Fruit fly (Drosophila melanogaster) whole organism, embryonic: ENCODE measurements around the gene CG10337.

Experiments used
- Atf-2 ChIP-seq: fragments of 200-800 bp; sonication (Bioruptor generic); optimal IDR thresholded peaks from 2 replicates; lab custom pipeline; 2016; ENCODE audit warnings: missing biosample characterization, missing genetic modification characterization
- Bteb2 ChIP-seq: fragments of 200-800 bp; sonication (Bioruptor generic); optimal IDR thresholded peaks from 2 replicates; lab custom pipeline; 2016; ENCODE audit warnings: missing biosample characterization, missing genetic modification characterization
- CG10209 ChIP-seq: fragments of 200-800 bp; sonication (Bioruptor generic); optimal IDR thresholded peaks from 3 replicates; lab custom pipeline; 2017; ENCODE audit warnings: missing biosample characterization, mild to moderate bottlenecking, missing genetic modification characterization, missing genetic modification reagents
- CG1024 ChIP-seq: fragments of 200-800 bp; sonication (Bioruptor generic); IDR thresholded peaks from 2 replicates; pipeline ENCODE4 v1.3.6; 2022; ENCODE audit warnings: missing biosample characterization, missing genetic modification characterization
- CG10565 ChIP-seq: fragments of 200-800 bp; sonication (Bioruptor generic); optimal IDR thresholded peaks from 3 replicates; lab custom pipeline; 2016; ENCODE audit warnings: missing biosample characterization, mild to moderate bottlenecking, missing genetic modification characterization
- CG10959 ChIP-seq: fragments of 200-800 bp; sonication (Bioruptor generic); IDR thresholded peaks from 2 replicates; pipeline ENCODE4 v1.3.6; 2022; ENCODE audit warnings: missing biosample characterization, missing genetic modification characterization
- CG11723 ChIP-seq: fragments of 200-800 bp; sonication (Bioruptor generic); optimal IDR thresholded peaks from 2 replicates; lab custom pipeline; 2017; ENCODE audit warnings: missing biosample characterization, mild to moderate bottlenecking, missing genetic modification characterization
- CG12155 ChIP-seq: fragments of 200-800 bp; sonication (Bioruptor generic); optimal IDR thresholded peaks from 3 replicates; lab custom pipeline; 2016; ENCODE audit warnings: missing biosample characterization, missing genetic modification characterization
- CG14710 ChIP-seq: fragments of 200-800 bp; sonication (Bioruptor generic); optimal IDR thresholded peaks from 3 replicates; lab custom pipeline; 2019; ENCODE audit warnings: missing biosample characterization, mild to moderate bottlenecking, missing genetic modification characterization, moderate library complexity
- CG2120 ChIP-seq: fragments of 200-800 bp; sonication (Bioruptor generic); optimal IDR thresholded peaks from 3 replicates; lab custom pipeline; 2016; ENCODE audit warnings: missing biosample characterization, missing genetic modification characterization
- CG2199 ChIP-seq: fragments of 200-800 bp; sonication (Bioruptor generic); IDR thresholded peaks from 3 replicates; pipeline ENCODE4 v1.3.6; 2022; ENCODE audit warnings: missing biosample characterization, missing genetic modification characterization
- CG4707 ChIP-seq: fragments of 200-800 bp; sonication (Bioruptor generic); optimal IDR thresholded peaks from 2 replicates; lab custom pipeline; 2018; ENCODE audit warnings: missing biosample characterization, mild to moderate bottlenecking, missing genetic modification characterization, moderate library complexity
- CG6254 ChIP-seq: fragments of 200-800 bp; sonication (Bioruptor generic); optimal IDR thresholded peaks from 3 replicates; lab custom pipeline; 2017; ENCODE audit warnings: mild to moderate bottlenecking, missing biosample characterization, missing genetic modification reagents, missing genetic modification characterization
- CG7963 ChIP-seq: fragments of 200-800 bp; sonication (Bioruptor generic); IDR thresholded peaks from 3 replicates; pipeline ENCODE4 v1.3.6; 2022; ENCODE audit warnings: missing biosample characterization, missing genetic modification characterization; ENCODE audit not compliant: partially characterized antibody
- CG8281 ChIP-seq: fragments of 200-800 bp; sonication (Bioruptor generic); optimal IDR thresholded peaks from 2 replicates; lab custom pipeline; 2018; ENCODE audit warnings: missing biosample characterization, mild to moderate bottlenecking, missing genetic modification characterization, moderate library complexity
- CG8944 ChIP-seq: fragments of 200-800 bp; sonication (Bioruptor generic); optimal IDR thresholded peaks from 3 replicates; lab custom pipeline; 2016; ENCODE audit warnings: missing biosample characterization, missing genetic modification characterization
- CTCF ChIP-seq: fragments of 200-800 bp; sonication (Bioruptor generic); optimal IDR thresholded peaks from 2 replicates; lab custom pipeline; 2017; ENCODE audit warnings: missing biosample characterization, mild to moderate bottlenecking, missing genetic modification characterization, moderate library complexity
- Dad ChIP-seq: fragments of 200-800 bp; sonication (Bioruptor generic); optimal IDR thresholded peaks from 3 replicates; lab custom pipeline; 2016; ENCODE audit warnings: missing biosample characterization, missing genetic modification characterization
- Dfd ChIP-seq, 2 experiments: fragments of >200 bp; optimal IDR thresholded peaks; 2 replicates each; lab custom pipeline; 2017; ENCODE audit warnings: missing biosample characterization in 2 of 2, missing genetic modification characterization in 2 of 2
- Doc2 ChIP-seq: fragments of 200-800 bp; sonication (Bioruptor generic); IDR thresholded peaks from 2 replicates; pipeline ENCODE4 v1.3.6; 2022; ENCODE audit warnings: missing biosample characterization, missing genetic modification characterization
- Drgx ChIP-seq: fragments of 200-800 bp; sonication (Bioruptor generic); IDR thresholded peaks from 2 replicates; pipeline ENCODE4 v1.3.6; 2022; ENCODE audit warnings: missing biosample characterization, missing genetic modification characterization
- E2f2 ChIP-seq: fragments of 200-800 bp; sonication (Bioruptor generic); IDR thresholded peaks from 2 replicates; pipeline ENCODE4 v1.3.6; 2022; ENCODE audit warnings: missing biosample characterization, missing genetic modification characterization
- Hmr ChIP-seq: fragments of 200-800 bp; sonication (Bioruptor generic); optimal IDR thresholded peaks from 3 replicates; lab custom pipeline; 2017; ENCODE audit warnings: mild to moderate bottlenecking, missing biosample characterization, missing genetic modification reagents, missing genetic modification characterization
- Meics ChIP-seq: fragments of 200-800 bp; sonication (Bioruptor generic); optimal IDR thresholded peaks from 2 replicates; lab custom pipeline; 2017; ENCODE audit warnings: missing biosample characterization, mild to moderate bottlenecking, missing genetic modification characterization
- Mrtf ChIP-seq: fragments of 200-800 bp; sonication (Bioruptor generic); IDR thresholded peaks from 3 replicates; pipeline ENCODE4 v1.3.6; 2022; ENCODE audit warnings: missing biosample characterization, missing genetic modification characterization
- Myb ChIP-seq: fragments of 200-800 bp; sonication (Bioruptor generic); optimal IDR thresholded peaks from 2 replicates; lab custom pipeline; 2016; ENCODE audit warnings: missing biosample characterization, missing genetic modification characterization
- Oaz ChIP-seq: fragments of 200-800 bp; sonication (Bioruptor generic); IDR thresholded peaks from 2 replicates; pipeline ENCODE4 v1.3.6; 2022; ENCODE audit warnings: missing biosample characterization, missing genetic modification characterization
- Opbp ChIP-seq: fragments of 200-800 bp; sonication (Bioruptor generic); IDR thresholded peaks from 3 replicates; pipeline ENCODE4 v1.3.6; 2022; ENCODE audit warnings: missing biosample characterization, missing genetic modification characterization; ENCODE audit not compliant: partially characterized antibody
- Optix ChIP-seq: fragments of 200-800 bp; sonication (Bioruptor generic); IDR thresholded peaks from 3 replicates; pipeline ENCODE4 v1.3.6; 2022; ENCODE audit warnings: missing biosample characterization, missing genetic modification characterization
- PHDP ChIP-seq: fragments of 200-800 bp; sonication (Bioruptor generic); optimal IDR thresholded peaks from 3 replicates; lab custom pipeline; 2018; ENCODE audit warnings: missing biosample characterization, mild to moderate bottlenecking, missing genetic modification characterization, moderate library complexity
- Poxn ChIP-seq: fragments of 200-800 bp; sonication (Bioruptor generic); IDR thresholded peaks from 2 replicates; pipeline ENCODE4 v1.3.6; 2022; ENCODE audit warnings: missing biosample characterization, missing genetic modification characterization
- Rx ChIP-seq: fragments of 200-800 bp; sonication (Bioruptor generic); IDR thresholded peaks from 2 replicates; pipeline ENCODE4 v1.3.6; 2022; ENCODE audit warnings: missing biosample characterization, missing genetic modification characterization
- az2 ChIP-seq: fragments of 200-800 bp; sonication (Bioruptor generic); optimal IDR thresholded peaks from 3 replicates; lab custom pipeline; 2016; ENCODE audit warnings: missing biosample characterization, missing genetic modification characterization
- cg ChIP-seq: fragments of 200-800 bp; sonication (Bioruptor generic); optimal IDR thresholded peaks from 3 replicates; lab custom pipeline; 2019; ENCODE audit warnings: missing biosample characterization, mild to moderate bottlenecking, missing genetic modification characterization, moderate library complexity
- chm ChIP-seq: fragments of 200-800 bp; sonication (Bioruptor generic); IDR thresholded peaks from 2 replicates; pipeline ENCODE4 v1.3.6; 2022; ENCODE audit warnings: missing biosample characterization, missing genetic modification characterization
- crol ChIP-seq: fragments of 200-800 bp; sonication (Bioruptor generic); IDR thresholded peaks from 2 replicates; pipeline ENCODE4 v1.3.6; 2022; ENCODE audit warnings: missing biosample characterization, missing genetic modification characterization
- ewg ChIP-seq: fragments of 200-800 bp; sonication (Bioruptor generic); optimal IDR thresholded peaks from 3 replicates; lab custom pipeline; 2017; ENCODE audit warnings: mild to moderate bottlenecking, missing biosample characterization, missing genetic modification reagents, missing genetic modification characterization
- gce ChIP-seq: fragments of 200-800 bp; sonication (Bioruptor generic); IDR thresholded peaks from 3 replicates; pipeline ENCODE4 v1.3.6; 2022; ENCODE audit warnings: missing biosample characterization, missing genetic modification characterization
- gem ChIP-seq: fragments of 200-800 bp; sonication (Bioruptor generic); optimal IDR thresholded peaks from 2 replicates; lab custom pipeline; 2019; ENCODE audit warnings: missing biosample characterization, mild to moderate bottlenecking, missing genetic modification characterization, moderate library complexity
- jumu ChIP-seq: fragments of 200-800 bp; sonication (Bioruptor generic); optimal IDR thresholded peaks from 3 replicates; lab custom pipeline; 2016; ENCODE audit warnings: missing biosample characterization, missing genetic modification characterization
- nerfin-1 ChIP-seq: fragments of 200-800 bp; sonication (Bioruptor generic); optimal IDR thresholded peaks from 3 replicates; lab custom pipeline; 2019; ENCODE audit warnings: missing biosample characterization, mild to moderate bottlenecking, missing genetic modification characterization, moderate library complexity
- org-1 ChIP-seq: fragments of 200-800 bp; sonication (Bioruptor generic); optimal IDR thresholded peaks from 2 replicates; lab custom pipeline; 2017; ENCODE audit warnings: missing biosample characterization, missing genetic modification characterization
- pita ChIP-seq: fragments of 200-800 bp; sonication (Bioruptor generic); optimal IDR thresholded peaks from 2 replicates; lab custom pipeline; 2017; ENCODE audit warnings: missing biosample characterization, mild to moderate bottlenecking, missing genetic modification characterization
- pros ChIP-seq: fragments of 200-800 bp; sonication (Bioruptor generic); optimal IDR thresholded peaks from 3 replicates; lab custom pipeline; 2019; ENCODE audit warnings: missing biosample characterization, mild to moderate bottlenecking, missing genetic modification characterization, moderate library complexity
- repo ChIP-seq: fragments of 200-800 bp; sonication (Bioruptor generic); optimal IDR thresholded peaks from 2 replicates; lab custom pipeline; 2016; ENCODE audit warnings: missing biosample characterization, missing genetic modification characterization
- sens ChIP-seq: fragments of 200-800 bp; sonication (Bioruptor generic); peaks from one replicate; lab custom pipeline; 2016; ENCODE audit warnings: missing biosample characterization, missing genetic modification characterization
- sqz ChIP-seq: fragments of 200-800 bp; sonication (Bioruptor generic); optimal IDR thresholded peaks from 3 replicates; lab custom pipeline; 2018; ENCODE audit warnings: missing biosample characterization, mild to moderate bottlenecking, missing genetic modification characterization
- sug ChIP-seq: fragments of 200-800 bp; optimal IDR thresholded peaks from 2 replicates; lab custom pipeline; 2019; ENCODE audit warnings: missing biosample characterization, mild to moderate bottlenecking, missing genetic modification characterization, moderate library complexity
- z ChIP-seq: fragments of 200-800 bp; sonication (Bioruptor generic); IDR thresholded peaks from 3 replicates; pipeline ENCODE4 v1.3.6; 2022; ENCODE audit warnings: missing biosample characterization, missing genetic modification characterization
- zf30C ChIP-seq: fragments of 200-800 bp; sonication (Bioruptor generic); optimal IDR thresholded peaks from 3 replicates; lab custom pipeline; 2018; ENCODE audit warnings: missing biosample characterization, mild to moderate bottlenecking, missing genetic modification characterization

Gene CG10337

dm6 chr2L:19594102-19594501 is 47.3 kb upstream of the CG10337 start:
- TF ChIP-seq Bteb2 (GFP tag; lab: Kevin White, UChicago) (no peak), Myb (no peak), org-1 (no peak), Hmr (GFP tag; lab: Kevin White, UChicago) (no peak), Dfd (GFP tag; optimal IDR thresholded peaks at IDR 0.05; lab: Kevin White, UChicago) (peak in 1 of 2 experiments; percentile 48)
- TF ChIP-seq, all 482 proteins: peak for 1

dm6 chr2L:19590629-19591028 is 43.9 kb upstream of the CG10337 start:
- TF ChIP-seq gem (tag; lab: Kevin White, UChicago) = no peak
- TF ChIP-seq sens (GFP tag; lab: Kevin White, UChicago) = peak; percentile 16
- TF ChIP-seq Meics (GFP tag; lab: Kevin White, UChicago) = no peak
- peak; percentile 2 for TF ChIP-seq pros (GFP tag; lab: Kevin White, UChicago)
- TF ChIP-seq sqz = peak; percentile 44
- TF ChIP-seq z (GFP tag; lab: Robert Waterston, UW) = peak; percentile 87
- no peak for TF ChIP-seq CG2199 (GFP tag; lab: Robert Waterston, UW)
- TF ChIP-seq CTCF = peak; percentile 62
- peak; percentile 27 for TF ChIP-seq pita
- peak; percentile 20 for TF ChIP-seq zf30C

- no peak for TF ChIP-seq CG6254 (GFP tag; lab: Kevin White, UChicago)
- TF ChIP-seq Optix (GFP tag; lab: Robert Waterston, UW) = no peak
- no peak for TF ChIP-seq PHDP
- TF ChIP-seq Opbp = no peak
- TF ChIP-seq Mrtf (GFP tag; lab: Robert Waterston, UW) = no peak
- TF ChIP-seq CG14710 (tag; lab: Kevin White, UChicago) = peak; percentile 76
- no peak for TF ChIP-seq chm (GFP tag; lab: Robert Waterston, UW)
- no peak for TF ChIP-seq Rx (GFP tag; lab: Robert Waterston, UW)
- TF ChIP-seq jumu (GFP tag; lab: Kevin White, UChicago) = no peak
- peak; percentile 57 for TF ChIP-seq pros (GFP tag; lab: Kevin White, UChicago)
- TF ChIP-seq CG2199 (GFP tag; lab: Robert Waterston, UW) = 0 out of 3 replicates have a peak, but pooled peaks have one; percentile 42
Measured at dm6 chr2L:19588924-19589323, 42.2 kb upstream of the CG10337 start.

dm6 chr2L:19587334-19587659 is 40.5 kb upstream of the CG10337 start:
- no peak for TF ChIP-seq CG10565
- TF ChIP-seq sug (tag; lab: Kevin White, UChicago) = no peak
- TF ChIP-seq CG8281 (tag; lab: Kevin White, UChicago) = no peak
- TF ChIP-seq Dad (GFP tag; lab: Kevin White, UChicago) = no peak
- no peak for TF ChIP-seq nerfin-1
- TF ChIP-seq az2 (GFP tag; lab: Kevin White, UChicago) = no peak
- no peak for TF ChIP-seq CG12155
- peak; percentile 45 for TF ChIP-seq CG2120 (GFP tag; lab: Kevin White, UChicago)
- no peak for TF ChIP-seq Poxn (GFP tag; lab: Robert Waterston, UW)
- no peak for TF ChIP-seq Oaz (GFP tag; lab: Robert Waterston, UW)
- TF ChIP-seq Atf-2 (GFP tag; lab: Kevin White, UChicago) = no peak
- no peak for TF ChIP-seq CG7963
- TF ChIP-seq CG10959 = no peak
- no peak for TF ChIP-seq repo (GFP tag; lab: Kevin White, UChicago)
- TF ChIP-seq CG11723 (GFP tag; lab: Kevin White, UChicago) = no peak
- TF ChIP-seq crol (GFP tag; lab: Robert Waterston, UW) = no peak
- TF ChIP-seq Drgx (GFP tag; lab: Robert Waterston, UW) = 0 out of 2 replicates have a peak, but pooled peaks have one; percentile 3
- no peak for TF ChIP-seq CG10209 (GFP tag; lab: Kevin White, UChicago)
- TF ChIP-seq Doc2 = no peak
- peak; percentile 98 for TF ChIP-seq cg (GFP tag; lab: Kevin White, UChicago)
- no peak for TF ChIP-seq gce (GFP tag; lab: Robert Waterston, UW)
- no peak for TF ChIP-seq ewg
- no peak for TF ChIP-seq CG1024
- TF ChIP-seq CG8944 (GFP tag; lab: Kevin White, UChicago) = no peak
- TF ChIP-seq CG4707 = no peak
- no peak for TF ChIP-seq E2f2
